Fruit fly (Drosophila melanogaster) whole organism, prepupa: Measurements from ENCODE around the gene RanGAP.

Experiments
- CG10631 ChIP-seq: fragments of 200-800 bp; sonication (Bioruptor generic); optimal IDR thresholded peaks from 2 replicates; lab custom pipeline; 2016; ENCODE audit warnings: missing biosample characterization, missing genetic modification characterization
- CG10669 ChIP-seq: fragments of 200-800 bp; sonication (Bioruptor generic); optimal IDR thresholded peaks from 3 replicates; lab custom pipeline; 2018; ENCODE audit warnings: missing biosample characterization, mild to moderate bottlenecking, missing genetic modification characterization, moderate library complexity
- CG11294 ChIP-seq: fragments of 200-800 bp; sonication (Bioruptor generic); IDR thresholded peaks from 2 replicates; pipeline ENCODE4 v1.3.6; 2022; ENCODE audit warnings: missing biosample characterization, missing genetic modification characterization
- CG15336 ChIP-seq: fragments of 200-800 bp; sonication (Bioruptor generic); IDR thresholded peaks from 2 replicates; pipeline ENCODE4 v1.3.6; 2022; ENCODE audit warnings: missing biosample characterization, missing genetic modification characterization
- CG1621 ChIP-seq: fragments of 200-800 bp; sonication (Bioruptor generic); optimal IDR thresholded peaks from 3 replicates; lab custom pipeline; 2018; ENCODE audit warnings: missing biosample characterization, mild to moderate bottlenecking, missing genetic modification characterization
- CG16779 ChIP-seq: fragments of 200-800 bp; sonication (Bioruptor generic); optimal IDR thresholded peaks from 3 replicates; lab custom pipeline; 2017; ENCODE audit warnings: missing biosample characterization, mild to moderate bottlenecking, missing genetic modification characterization
- CG3032 ChIP-seq: fragments of 200-800 bp; optimal IDR thresholded peaks from 2 replicates; lab custom pipeline; 2019; ENCODE audit warnings: missing biosample characterization, mild to moderate bottlenecking, missing genetic modification characterization, moderate library complexity
- CG31627 ChIP-seq: fragments of 200-800 bp; sonication (Bioruptor generic); optimal IDR thresholded peaks from 3 replicates; lab custom pipeline; 2016; ENCODE audit warnings: missing biosample characterization, missing genetic modification characterization
- CG34406 ChIP-seq: fragments of 200-800 bp; sonication (Bioruptor generic); optimal IDR thresholded peaks from 3 replicates; lab custom pipeline; 2016; ENCODE audit warnings: missing biosample characterization, missing genetic modification characterization
- CG3919 ChIP-seq: fragments of 200-800 bp; sonication (Bioruptor generic); optimal IDR thresholded peaks from 3 replicates; lab custom pipeline; 2016; ENCODE audit warnings: missing biosample characterization, missing genetic modification characterization
- CG4318 ChIP-seq: fragments of 200-800 bp; sonication (Bioruptor generic); optimal IDR thresholded peaks from 3 replicates; lab custom pipeline; 2017; ENCODE audit warnings: missing biosample characterization, mild to moderate bottlenecking, missing genetic modification characterization
- CG6163 ChIP-seq: fragments of 200-800 bp; sonication (Bioruptor generic); IDR thresholded peaks from 3 replicates; pipeline ENCODE4 v1.3.6; 2022; ENCODE audit warnings: missing biosample characterization, missing genetic modification characterization
- CG6276 ChIP-seq: fragments of 200-800 bp; sonication (Bioruptor generic); optimal IDR thresholded peaks from 2 replicates; lab custom pipeline; 2017; ENCODE audit warnings: missing biosample characterization, mild to moderate bottlenecking, missing genetic modification characterization
- CG6792 ChIP-seq: fragments of 200-800 bp; sonication (Bioruptor generic); optimal IDR thresholded peaks from 3 replicates; lab custom pipeline; 2016; ENCODE audit warnings: missing biosample characterization, missing genetic modification characterization
- CG6854 ChIP-seq: fragments of 200-800 bp; sonication (Bioruptor generic); optimal IDR thresholded peaks from 2 replicates; lab custom pipeline; 2017; ENCODE audit warnings: missing biosample characterization, mild to moderate bottlenecking, missing genetic modification characterization
- CG7368 ChIP-seq: fragments of 200-800 bp; sonication (Bioruptor generic); optimal IDR thresholded peaks from 3 replicates; lab custom pipeline; 2016; ENCODE audit warnings: missing biosample characterization, missing genetic modification characterization
- CG8319 ChIP-seq: fragments of 200-800 bp; sonication (Bioruptor generic); optimal IDR thresholded peaks from 3 replicates; lab custom pipeline; 2016; ENCODE audit warnings: missing biosample characterization, missing genetic modification characterization
- CG8632 ChIP-seq: fragments of 200-800 bp; sonication (Bioruptor generic); optimal IDR thresholded peaks from 3 replicates; lab custom pipeline; 2016; ENCODE audit warnings: missing biosample characterization, missing genetic modification characterization
- Eip75B ChIP-seq: fragments of 200-800 bp; sonication (Bioruptor generic); optimal IDR thresholded peaks from 3 replicates; lab custom pipeline; 2016; ENCODE audit warnings: missing biosample characterization, missing genetic modification characterization
- Eip78C ChIP-seq: fragments of 200-800 bp; sonication (Bioruptor generic); peaks from one replicate; lab custom pipeline; 2016; ENCODE audit warnings: missing biosample characterization, missing genetic modification characterization
- Eip93F ChIP-seq: fragments of 200-800 bp; sonication (Bioruptor generic); optimal IDR thresholded peaks from 2 replicates; lab custom pipeline; 2016; ENCODE audit warnings: missing biosample characterization, mild to moderate bottlenecking, missing genetic modification characterization
- Ets21C ChIP-seq: fragments of 200-800 bp; sonication (Bioruptor generic); optimal IDR thresholded peaks from 3 replicates; lab custom pipeline; 2016; ENCODE audit warnings: missing biosample characterization, missing genetic modification characterization
- Ets96B ChIP-seq: fragments of 200-800 bp; optimal IDR thresholded peaks from 2 replicates; lab custom pipeline; 2019; ENCODE audit warnings: missing biosample characterization, mild to moderate bottlenecking, missing genetic modification characterization, moderate library complexity
- Gug ChIP-seq: fragments of 200-800 bp; sonication (Bioruptor generic); IDR thresholded peaks from 2 replicates; pipeline ENCODE4 v1.3.6; 2022; ENCODE audit warnings: missing biosample characterization, missing genetic modification characterization
- Hr38 ChIP-seq: sonication (Bioruptor generic); optimal IDR thresholded peaks from 2 replicates; lab custom pipeline; 2016; ENCODE audit warnings: missing biosample characterization, missing genetic modification characterization
- Hr39 ChIP-seq: fragments of 200-800 bp; sonication (Bioruptor generic); optimal IDR thresholded peaks from 2 replicates; lab custom pipeline; 2016; ENCODE audit warnings: missing biosample characterization, missing genetic modification characterization
- Hr4 ChIP-seq: fragments of 200-800 bp; sonication (Bioruptor generic); optimal IDR thresholded peaks from 3 replicates; lab custom pipeline; 2016; ENCODE audit warnings: missing biosample characterization, missing genetic modification characterization
- Lpt ChIP-seq: fragments of 200-800 bp; sonication (Bioruptor generic); optimal IDR thresholded peaks from 3 replicates; lab custom pipeline; 2016; ENCODE audit warnings: missing biosample characterization, missing genetic modification characterization
- OdsH ChIP-seq: fragments of 200-800 bp; sonication (Bioruptor generic); optimal IDR thresholded peaks from 3 replicates; lab custom pipeline; 2016; ENCODE audit warnings: missing biosample characterization, missing genetic modification characterization
- Smox ChIP-seq: fragments of 200-800 bp; sonication (Bioruptor generic); optimal IDR thresholded peaks from 3 replicates; lab custom pipeline; 2016; ENCODE audit warnings: missing biosample characterization, missing genetic modification characterization
- Sox102F ChIP-seq: fragments of 200-800 bp; sonication (Bioruptor generic); optimal IDR thresholded peaks from 2 replicates; lab custom pipeline; 2016; ENCODE audit warnings: missing biosample characterization, mild to moderate bottlenecking, missing genetic modification characterization
- Sox14 ChIP-seq: fragments of 200-800 bp; sonication (Bioruptor generic); optimal IDR thresholded peaks from 3 replicates; lab custom pipeline; 2016; ENCODE audit warnings: missing biosample characterization, missing genetic modification characterization
- Sox15 ChIP-seq: fragments of 200-800 bp; sonication (Bioruptor generic); optimal IDR thresholded peaks from 3 replicates; lab custom pipeline; 2016; ENCODE audit warnings: missing biosample characterization, missing genetic modification characterization
- achi ChIP-seq: fragments of 200-800 bp; sonication (Bioruptor generic); optimal IDR thresholded peaks from 3 replicates; lab custom pipeline; 2016; ENCODE audit warnings: missing biosample characterization, missing genetic modification characterization
- acj6 ChIP-seq: fragments of 200-800 bp; sonication (Bioruptor generic); optimal IDR thresholded peaks from 3 replicates; lab custom pipeline; 2016; ENCODE audit warnings: missing biosample characterization, missing genetic modification characterization
- cyc ChIP-seq: fragments of 200-800 bp; sonication (Bioruptor generic); optimal IDR thresholded peaks from 3 replicates; lab custom pipeline; 2016; ENCODE audit warnings: missing biosample characterization, missing genetic modification characterization
- dsx ChIP-seq: fragments of 200-800 bp; optimal IDR thresholded peaks from 3 replicates; lab custom pipeline; 2019; ENCODE audit warnings: missing biosample characterization, mild to moderate bottlenecking, missing genetic modification characterization, moderate library complexity; ENCODE audit not compliant: poor library complexity, severe bottlenecking
- eg ChIP-seq: fragments of 200-800 bp; sonication (Bioruptor generic); IDR thresholded peaks from 3 replicates; pipeline ENCODE4 v1.3.6; 2022; ENCODE audit warnings: missing biosample characterization, missing genetic modification characterization
- esn ChIP-seq: fragments of 200-800 bp; sonication (Bioruptor generic); optimal IDR thresholded peaks from 2 replicates; lab custom pipeline; 2016; ENCODE audit warnings: missing biosample characterization, mild to moderate bottlenecking, missing genetic modification characterization, moderate library complexity
- fd59A ChIP-seq: fragments of 200-800 bp; sonication (Bioruptor generic); optimal IDR thresholded peaks from 2 replicates; lab custom pipeline; 2017; ENCODE audit warnings: missing biosample characterization, mild to moderate bottlenecking, missing genetic modification characterization, missing genetic modification reagents
- fd85E ChIP-seq: fragments of 200-800 bp; sonication (Bioruptor generic); optimal IDR thresholded peaks from 3 replicates; lab custom pipeline; 2016; ENCODE audit warnings: missing biosample characterization, missing genetic modification characterization
- fkh ChIP-seq: fragments of 200-800 bp; sonication (Bioruptor generic); optimal IDR thresholded peaks from 3 replicates; lab custom pipeline; 2017; ENCODE audit warnings: missing biosample characterization, mild to moderate bottlenecking, missing genetic modification characterization, moderate library complexity
- lz ChIP-seq: fragments of 200-800 bp; sonication (Bioruptor generic); optimal IDR thresholded peaks from 3 replicates; lab custom pipeline; 2016; ENCODE audit warnings: missing biosample characterization, missing genetic modification characterization
- net ChIP-seq: fragments of 200-800 bp; sonication (Bioruptor generic); optimal IDR thresholded peaks from 3 replicates; lab custom pipeline; 2016; ENCODE audit warnings: missing biosample characterization, missing genetic modification characterization
- salr ChIP-seq, 2 experiments: fragments of 200-800 bp; sonication (Bioruptor generic); optimal IDR thresholded peaks; 3 replicates each; lab custom pipeline; 2016 to 2018; ENCODE audit warnings: missing biosample characterization in 2 of 2, missing genetic modification characterization in 2 of 2, mild to moderate bottlenecking in 1 of 2
- ss ChIP-seq, 2 experiments: fragments of 200-800 bp; sonication (Bioruptor generic); optimal IDR thresholded peaks; 2 replicates in 1 of 2; 3 replicates in 1 of 2; lab custom pipeline; 2017 to 2018; ENCODE audit warnings: mild to moderate bottlenecking in 2 of 2, missing biosample characterization in 2 of 2, missing genetic modification characterization in 2 of 2, moderate library complexity in 1 of 2
- topi ChIP-seq: fragments of 200-800 bp; sonication (Bioruptor generic); optimal IDR thresholded peaks from 3 replicates; lab custom pipeline; 2016; ENCODE audit warnings: missing biosample characterization, missing genetic modification characterization
- vri ChIP-seq: fragments of 200-800 bp; sonication (Bioruptor generic); optimal IDR thresholded peaks from 3 replicates; lab custom pipeline; 2016; ENCODE audit warnings: missing biosample characterization, mild to moderate bottlenecking, missing genetic modification characterization

RanGAP gene

DNA sequence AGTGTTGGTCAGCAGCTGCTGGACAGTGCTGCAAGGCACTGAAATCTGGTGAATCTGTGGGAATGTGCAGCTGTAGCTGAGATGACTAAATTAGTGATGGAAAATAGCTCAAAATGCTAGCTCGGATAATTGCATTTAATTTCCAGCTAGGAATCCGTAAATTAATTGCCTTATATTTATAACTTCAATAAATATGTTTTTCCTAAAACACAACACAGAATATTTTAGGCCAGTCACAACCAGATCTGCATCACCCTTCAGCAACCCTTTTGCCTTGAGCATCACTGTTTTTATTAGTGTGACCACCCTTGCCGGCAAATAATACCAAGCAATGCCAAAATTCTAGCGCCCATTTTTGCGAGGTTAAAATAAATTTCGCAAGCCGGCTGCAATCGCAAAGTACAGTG lies 3.0 kb downstream of the RanGAP start, which contains the start of gene Hs2st (continued):
- TF ChIP-seq dsx (GFP tag; lab: Kevin White, UChicago) (peak; percentile 75), CG34406 (peak; percentile 86), achi (GFP tag; lab: Kevin White, UChicago) (peak; percentile 92), Lpt (GFP tag; lab: Kevin White, UChicago) (peak; percentile 88), CG3032 (tag; lab: Kevin White, UChicago) (peak; percentile 91), Gug (GFP tag; lab: Robert Waterston, UW) (peak; percentile 89), CG6854 (peak; percentile 46), vri (GFP tag; lab: Kevin White, UChicago) (no peak), Ets21C (peak; percentile 95), CG10669 (GFP tag; lab: Kevin White, UChicago) (peak; percentile 81), salr (GFP tag; optimal IDR thresholded peaks at IDR 0.05; lab: Kevin White, UChicago) (peak; percentile 77 to 81), CG11294 (GFP tag; lab: Robert Waterston, UW) (peak; percentile 71; the same call in 1 of the 2 replicates), CG3919 (GFP tag; lab: Kevin White, UChicago) (peak; percentile 92), net (peak; percentile 81), CG1621 (tag; lab: Kevin White, UChicago) (peak; percentile 77), CG15336 (peak; percentile 79), Sox15 (GFP tag; lab: Kevin White, UChicago) (peak; percentile 96), Hr38 (GFP tag; lab: Kevin White, UChicago) (peak; percentile 53), OdsH (GFP tag; lab: Kevin White, UChicago) (peak; percentile 96), Eip75B (GFP tag; lab: Kevin White, UChicago) (peak; percentile 93), fkh (GFP tag; lab: Kevin White, UChicago) (no peak), Eip93F (GFP tag; lab: Kevin White, UChicago) (peak; percentile 79), Hr39 (GFP tag; lab: Kevin White, UChicago) (peak; percentile 97), CG6163 (GFP tag; lab: Robert Waterston, UW) (peak; percentile 88), CG8632 (GFP tag; lab: Kevin White, UChicago) (peak; percentile 84), fd85E (GFP tag; lab: Kevin White, UChicago) (peak; percentile 72), Smox (peak; percentile 92), Eip78C (GFP tag; lab: Kevin White, UChicago) (peak; percentile 97), acj6 (GFP tag; lab: Kevin White, UChicago) (peak; percentile 95), Ets96B (peak; percentile 84), CG7368 (GFP tag; lab: Kevin White, UChicago) (peak; percentile 83), Hr4 (GFP tag; lab: Kevin White, UChicago) (peak; percentile 95), CG6276 (no peak)

DNA sequence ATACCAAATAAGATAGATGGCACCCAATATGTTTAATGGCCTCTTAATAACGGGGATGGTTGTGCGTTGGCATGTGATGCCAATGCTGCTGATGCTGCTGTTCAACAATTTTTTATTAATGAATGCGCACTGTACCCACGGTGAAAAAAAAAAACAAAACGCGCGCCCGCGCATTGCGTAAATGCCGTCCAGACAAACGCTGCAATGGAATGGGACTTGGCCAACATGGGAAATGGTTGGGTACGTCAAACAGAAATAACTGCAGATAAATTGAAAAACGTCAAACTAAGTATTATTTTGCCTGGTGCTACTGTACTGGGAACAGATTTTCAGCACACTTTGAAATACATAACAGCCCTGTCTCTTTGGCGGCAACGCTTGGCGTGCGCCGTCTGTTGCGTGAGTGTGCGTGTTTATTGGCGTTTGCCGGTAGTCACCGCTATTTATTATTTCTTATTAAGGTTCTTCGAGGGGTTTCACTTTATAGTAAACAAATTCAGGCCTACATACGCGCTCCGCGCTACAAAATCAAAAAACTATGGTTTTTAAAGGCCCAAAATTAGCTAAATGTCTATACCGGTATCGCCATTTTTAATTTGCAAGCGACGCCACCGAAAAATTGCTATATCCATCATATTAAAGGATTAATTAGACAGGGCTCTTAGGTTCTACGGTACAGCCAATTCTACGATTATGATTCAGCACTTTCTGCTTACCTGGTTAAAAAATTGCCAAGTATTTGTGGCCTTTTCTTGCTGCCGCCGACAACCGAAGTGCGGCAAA lies 11.0 kb downstream of the RanGAP start:
- TF ChIP-seq CG10631 (peak; percentile 37), Hr38 (GFP tag; lab: Kevin White, UChicago) (no peak), Sox102F (no peak), esn (peak; percentile 22), Sox14 (GFP tag; lab: Kevin White, UChicago) (peak; percentile 40), topi (GFP tag; lab: Kevin White, UChicago) (peak; percentile 13), Ets21C (no peak), ss (GFP tag; optimal IDR thresholded peaks at IDR 0.05; lab: Kevin White, UChicago) (peak in 1 of 2 experiments; percentile 24), fd85E (GFP tag; lab: Kevin White, UChicago) (no peak), lz (GFP tag; lab: Kevin White, UChicago) (peak; percentile 39), acj6 (GFP tag; lab: Kevin White, UChicago) (peak; percentile 22), cyc (peak; percentile 13), eg (GFP tag; lab: Robert Waterston, UW) (peak; percentile 62; the same call in 2 of the 3 replicates), CG31627 (GFP tag; lab: Kevin White, UChicago) (peak; percentile 37), CG3919 (GFP tag; lab: Kevin White, UChicago) (peak; percentile 35), CG11294 (GFP tag; lab: Robert Waterston, UW) (peak; percentile 18; the same call in 1 of the 2 replicates), CG1621 (tag; lab: Kevin White, UChicago) (no peak), CG4318 (GFP tag; lab: Kevin White, UChicago) (no peak), fd59A (no peak), achi (GFP tag; lab: Kevin White, UChicago) (peak; percentile 49), CG8319 (GFP tag; lab: Kevin White, UChicago) (no peak), CG6854 (no peak), Ets96B (no peak), CG6792 (GFP tag; lab: Kevin White, UChicago) (peak; percentile 28), CG16779 (no peak), Eip78C (GFP tag; lab: Kevin White, UChicago) (peak; percentile 80), fkh (GFP tag; lab: Kevin White, UChicago) (no peak)
